Fruit fly (Drosophila melanogaster) S2 (cell line): ENCODE data around the gene Gr22e.

Experiments used
- CG8478 ChIP-seq: fragments of >200 bp; optimal IDR thresholded peaks from 2 replicates; lab custom pipeline; 2018
- CTCF ChIP-seq, 2 experiments: fragments of >200 bp; optimal IDR thresholded peaks; 2 replicates each; lab custom pipeline; 2018

dm6 chr2L:1832465-1832864 lies 48.6 kb downstream of the Gr22e start, which contains the start of gene c-cup:
- no peak for TF ChIP-seq CG8478 (lab: Kevin White, UChicago)
- TF ChIP-seq CTCF (optimal IDR thresholded peaks at IDR 0.05; lab: Kevin White, UChicago) = no peak
